Worm (Caenorhabditis elegans) whole organism, late embryonic: ENCODE data around the gene efl-2.

Experiments used
- elt-2 ChIP-seq: sonication (generic microtip); optimal IDR thresholded peaks from 2 replicates; lab custom pipeline; 2016; ENCODE audit warnings: missing genetic modification reagents, missing genetic modification characterization, missing compliant biosample characterization
- ets-4 ChIP-seq: sonication (generic microtip); optimal IDR thresholded peaks from 2 replicates; lab custom pipeline; 2016; ENCODE audit warnings: missing genetic modification characterization, missing compliant biosample characterization
- lin-11 ChIP-seq: fragments of 200-800 bp; sonication (Bioruptor generic); optimal IDR thresholded peaks from 2 replicates; lab custom pipeline; 2018; ENCODE audit warnings: mild to moderate bottlenecking, missing genetic modification characterization, missing compliant biosample characterization
- nhr-11 ChIP-seq: fragments of 150-350 bp; optimal IDR thresholded peaks from 2 replicates; lab custom pipeline; 2014; ENCODE audit warnings: missing biosample characterization, missing genetic modification characterization
- sox-2 ChIP-seq: fragments of 200-800 bp; sonication (Bioruptor generic); IDR thresholded peaks from 2 replicates; pipeline ENCODE4 v1.3.6; 2022; ENCODE audit warnings: missing genetic modification reagents, missing genetic modification characterization, missing compliant biosample characterization
- tbx-2 ChIP-seq: sonication (generic microtip); optimal IDR thresholded peaks from 2 replicates; lab custom pipeline; 2016; ENCODE audit warnings: missing genetic modification characterization, missing compliant biosample characterization

- TF ChIP-seq elt-2 (peak; percentile 45), tbx-2 (tag; lab: Kevin White, UChicago) (peak; percentile 43), sox-2 (GFP tag; lab: Robert Waterston, UW) (no peak), lin-11 (tag; lab: Kevin White, UChicago) (no peak), nhr-11 (tag; lab: Kevin White, UChicago) (no peak), ets-4 (tag; lab: Kevin White, UChicago) (no peak)
These were observed 41.7 kb downstream of the efl-2 start for ce11 chrII:13447668-13448067.
